Worm (Caenorhabditis elegans): ENCODE measurements around the gene srw-60.

The srw-60 gene

DNA sequence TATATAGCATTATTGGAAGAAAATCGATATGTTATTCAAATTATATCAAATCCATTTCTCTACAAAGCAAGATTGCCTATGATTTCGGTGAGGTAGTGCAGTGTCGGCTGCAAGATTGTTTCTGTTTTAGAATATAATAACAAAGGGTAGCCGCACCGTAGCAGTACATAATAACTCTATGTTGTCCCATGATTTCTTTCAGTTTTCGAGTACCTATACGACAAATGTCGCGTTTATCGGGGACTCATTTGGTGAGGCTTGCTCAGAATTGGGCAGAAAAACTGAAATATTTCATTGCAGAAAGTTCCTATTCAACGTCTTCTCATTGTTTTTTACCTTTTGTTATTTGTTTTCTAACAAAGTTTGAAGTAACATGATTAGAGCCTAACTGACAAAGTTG is 12.0 kb upstream of the srw-60 start, which contains the start of gene srw-79:
TSS of gene srw-79 (plus strand) at position 301 of the 400 bp plus-strand sequence.
- no peak for TF ChIP-seq klf-2 (GFP tag; conservative IDR thresholded peaks at IDR 0.05)
- TF ChIP-seq flt-1 (GFP tag; IDR thresholded peaks at IDR 0.05): no peak
- no peak for TF ChIP-seq med-1 (GFP tag; optimal IDR thresholded peaks at IDR 0.05; ENCODE audit: insufficient read depth)
- TF ChIP-seq ztf-29 (GFP tag; IDR thresholded peaks at IDR 0.05): no peak
- TF ChIP-seq tab-1 (GFP tag; IDR thresholded peaks at IDR 0.05): no peak
- no peak for TF ChIP-seq T22C8.4 (GFP tag; IDR thresholded peaks at IDR 0.05)
- no peak for TF ChIP-seq cog-1 (tag; optimal IDR thresholded peaks at IDR 0.05)
- no peak for TF ChIP-seq ref-1 (GFP tag; conservative IDR thresholded peaks at IDR 0.05)

DNA sequence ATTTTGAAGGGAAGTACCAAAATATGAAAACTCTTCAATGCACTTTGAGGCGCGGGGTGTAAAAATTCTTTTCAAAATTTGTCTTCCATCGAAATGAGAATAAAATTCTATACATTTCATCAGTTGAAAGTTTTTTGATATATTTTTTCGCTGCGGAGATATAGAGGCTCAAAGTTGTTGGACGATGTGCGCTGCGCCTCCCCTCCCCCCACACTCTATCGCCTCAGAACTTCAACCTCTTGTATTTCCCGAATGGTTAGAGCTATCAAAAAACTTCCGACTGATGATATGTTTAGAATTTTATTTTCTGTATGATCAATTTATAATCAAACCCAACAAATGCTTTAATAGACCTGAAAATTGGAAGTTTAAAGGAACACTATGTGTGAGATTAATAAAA is 9.8 kb upstream of the srw-60 start:
- TF ChIP-seq cog-1 (tag; optimal IDR thresholded peaks at IDR 0.05): no peak
- TF ChIP-seq ref-1 (GFP tag; conservative IDR thresholded peaks at IDR 0.05): no peak
- no peak for TF ChIP-seq T22C8.4 (GFP tag; IDR thresholded peaks at IDR 0.05)
- TF ChIP-seq tab-1 (GFP tag; IDR thresholded peaks at IDR 0.05): no peak
- no peak for TF ChIP-seq ztf-23 (GFP tag; IDR thresholded peaks at IDR 0.05)
- no peak for TF ChIP-seq klf-2 (GFP tag; conservative IDR thresholded peaks at IDR 0.05)
- TF ChIP-seq flt-1 (GFP tag; IDR thresholded peaks at IDR 0.05): no peak
- no peak for TF ChIP-seq ztf-29 (GFP tag; IDR thresholded peaks at IDR 0.05)

DNA sequence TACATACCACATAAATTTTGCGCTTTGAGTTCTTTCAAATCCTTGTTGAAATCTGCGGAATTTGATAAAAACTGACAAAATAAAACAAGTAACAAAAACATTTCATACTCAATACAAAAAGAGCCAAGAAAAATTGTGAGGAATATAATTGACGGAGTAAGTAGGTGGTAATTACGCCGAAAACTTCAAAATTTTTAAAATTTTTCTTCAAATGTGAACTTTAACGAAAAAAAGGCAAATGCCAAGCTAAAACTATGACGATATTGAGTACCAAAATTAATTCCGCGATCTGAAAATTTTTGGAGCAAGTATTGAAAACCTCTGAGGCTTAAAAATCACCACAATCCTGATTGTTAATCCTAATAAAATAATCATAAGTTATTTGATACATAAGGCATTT is 5.8 kb upstream of the srw-60 start, which contains the start of gene irld-51:
TSS of gene irld-51 (minus strand) at position 101 of the 400 bp plus-strand sequence.
- TF ChIP-seq T22C8.4 (GFP tag; IDR thresholded peaks at IDR 0.05) (no peak), flt-1 (GFP tag; IDR thresholded peaks at IDR 0.05) (no peak), tab-1 (GFP tag; IDR thresholded peaks at IDR 0.05) (no peak), ref-1 (GFP tag; conservative IDR thresholded peaks at IDR 0.05) (no peak), ztf-29 (GFP tag; IDR thresholded peaks at IDR 0.05) (no peak), med-1 (GFP tag; optimal IDR thresholded peaks at IDR 0.05; ENCODE audit: insufficient read depth) (no peak), klf-2 (GFP tag; conservative IDR thresholded peaks at IDR 0.05) (no peak), ztf-23 (GFP tag; IDR thresholded peaks at IDR 0.05) (no peak)

DNA sequence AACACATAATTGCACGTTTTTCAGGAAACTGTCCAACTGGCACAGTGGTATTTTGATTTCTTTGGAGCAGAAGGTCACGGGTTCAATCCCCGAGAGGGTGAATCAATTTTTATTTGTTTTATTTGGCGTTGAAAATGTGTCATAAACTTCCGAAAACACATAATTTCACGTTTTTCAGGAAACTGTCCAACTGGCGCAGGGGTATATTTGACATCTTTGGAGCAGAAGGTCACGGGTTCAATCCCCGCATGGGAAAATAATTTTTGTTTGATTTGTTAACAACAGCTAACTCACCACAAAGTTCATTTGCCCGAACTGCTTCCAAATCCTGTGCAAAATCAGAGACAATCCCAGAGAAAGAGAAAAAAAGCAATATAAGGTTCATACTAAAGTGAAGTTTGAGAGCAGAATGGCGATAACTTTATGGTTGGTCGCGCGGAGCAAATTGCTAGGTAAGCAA is 2.7 kb upstream of the srw-60 start, which contains the start of gene irld-48:
TSS of gene irld-48 (plus strand) at position 410 of the 460 bp plus-strand sequence.
- TF ChIP-seq med-1 (GFP tag; optimal IDR thresholded peaks at IDR 0.05; ENCODE audit: insufficient read depth) (no peak), ztf-23 (GFP tag; IDR thresholded peaks at IDR 0.05) (no peak), ref-1 (GFP tag; conservative IDR thresholded peaks at IDR 0.05) (no peak), ztf-29 (GFP tag; IDR thresholded peaks at IDR 0.05) (no peak), tab-1 (GFP tag; IDR thresholded peaks at IDR 0.05) (no peak), cog-1 (tag; optimal IDR thresholded peaks at IDR 0.05) (no peak)

DNA sequence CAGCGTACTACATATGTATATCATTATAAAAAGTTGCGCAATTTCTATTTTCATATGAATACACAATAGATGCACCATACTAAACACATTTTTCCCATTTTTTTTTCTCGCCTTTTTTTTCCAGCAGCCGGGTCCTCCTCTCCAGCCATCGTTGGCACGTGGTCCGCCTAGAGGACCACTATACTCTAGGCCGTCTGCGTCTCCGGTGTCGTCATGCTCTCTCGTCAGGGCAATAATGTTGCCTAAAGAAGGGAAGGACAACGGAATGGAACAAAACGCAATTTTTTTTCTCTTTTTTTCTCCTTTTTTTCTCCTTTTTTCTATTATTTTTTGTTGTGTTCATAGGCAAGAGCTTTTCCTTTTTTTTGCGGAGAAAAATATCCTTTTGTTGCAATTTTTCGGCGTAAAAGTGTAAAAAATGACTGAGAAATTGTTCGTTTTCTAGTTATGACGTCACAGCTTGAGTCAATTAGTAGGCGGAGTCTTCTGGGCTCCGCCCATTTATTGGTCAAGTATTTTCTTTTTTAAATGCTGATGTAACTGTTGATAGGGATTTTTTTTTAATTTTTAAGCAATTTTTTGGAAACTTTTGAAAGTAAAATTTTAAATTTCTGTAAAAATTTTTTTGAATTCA is 4.2 kb downstream of the srw-60 start:
- TF ChIP-seq T22C8.4 (GFP tag; IDR thresholded peaks at IDR 0.05) (no peak), ztf-23 (GFP tag; IDR thresholded peaks at IDR 0.05) (no peak), klf-2 (GFP tag; conservative IDR thresholded peaks at IDR 0.05) (no peak), tab-1 (GFP tag; IDR thresholded peaks at IDR 0.05) (no peak), ztf-29 (GFP tag; IDR thresholded peaks at IDR 0.05) (no peak), med-1 (GFP tag; optimal IDR thresholded peaks at IDR 0.05; ENCODE audit: insufficient read depth) (no peak), flt-1 (GFP tag; IDR thresholded peaks at IDR 0.05) (no peak), cog-1 (tag; optimal IDR thresholded peaks at IDR 0.05) (no peak), ref-1 (GFP tag; conservative IDR thresholded peaks at IDR 0.05) (no peak)

DNA sequence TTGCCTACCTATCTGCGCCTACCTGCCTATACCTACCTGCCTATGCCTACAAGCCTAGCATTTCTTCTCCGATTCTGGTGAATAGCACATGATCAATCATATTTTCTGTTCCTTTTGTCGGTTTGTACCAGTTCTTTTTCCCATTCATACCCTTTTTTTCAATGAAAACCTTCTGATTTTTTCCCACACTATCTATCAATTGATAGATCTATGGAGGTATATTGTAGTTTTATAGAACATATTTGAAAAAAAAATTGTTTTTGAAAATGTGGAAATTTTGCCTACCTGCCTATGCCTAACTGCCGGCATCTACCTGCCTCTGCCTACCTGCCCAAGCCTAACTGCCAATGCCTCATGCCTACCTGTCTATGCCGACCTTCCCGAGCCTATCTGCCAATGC is 5.2 kb downstream of the srw-60 start:
- TF ChIP-seq med-1 (GFP tag; optimal IDR thresholded peaks at IDR 0.05; ENCODE audit: insufficient read depth) (no peak), ztf-29 (GFP tag; IDR thresholded peaks at IDR 0.05) (no peak), cog-1 (tag; optimal IDR thresholded peaks at IDR 0.05) (no peak), ztf-23 (GFP tag; IDR thresholded peaks at IDR 0.05) (no peak), flt-1 (GFP tag; IDR thresholded peaks at IDR 0.05) (no peak), T22C8.4 (GFP tag; IDR thresholded peaks at IDR 0.05) (no peak), tab-1 (GFP tag; IDR thresholded peaks at IDR 0.05) (no peak)

DNA sequence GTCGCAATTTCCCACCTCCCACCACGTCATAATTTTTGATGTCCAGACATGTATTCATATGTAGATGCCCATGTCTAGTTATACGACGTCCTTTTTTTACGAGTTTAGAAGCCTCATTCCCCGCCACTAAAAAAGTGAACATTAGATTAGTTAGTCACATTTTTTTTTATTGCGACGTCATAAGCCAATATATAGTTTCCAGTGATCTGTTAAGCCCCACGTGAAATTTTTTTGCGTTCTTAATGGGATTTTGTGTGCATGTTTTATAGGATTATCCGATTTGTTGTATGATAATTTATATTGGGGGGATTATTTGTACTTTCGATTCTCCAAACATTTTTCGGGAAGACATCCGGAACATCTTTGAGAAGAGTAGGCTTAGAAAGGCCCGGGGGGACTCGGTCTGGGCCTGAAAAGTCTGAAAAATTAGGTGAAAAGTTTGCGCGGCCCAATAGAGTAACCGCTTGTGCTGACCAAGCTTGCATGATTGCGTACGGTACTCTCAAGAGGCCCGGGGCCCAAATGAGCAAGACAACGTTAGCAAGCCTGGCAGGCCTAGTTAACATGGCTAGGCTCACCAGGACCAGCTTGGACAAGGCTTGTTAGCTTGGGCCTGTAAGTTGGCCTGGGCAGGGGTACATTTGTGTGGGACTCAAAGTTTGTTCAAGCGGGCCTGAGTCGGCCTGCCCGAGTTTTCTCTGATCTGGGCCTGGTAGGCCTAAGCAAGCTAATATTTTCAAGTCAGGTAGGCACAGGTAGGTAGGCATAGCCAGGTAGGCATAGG is 7.0 kb downstream of the srw-60 start:
- no peak for TF ChIP-seq T22C8.4 (GFP tag; IDR thresholded peaks at IDR 0.05)
- TF ChIP-seq flt-1 (GFP tag; IDR thresholded peaks at IDR 0.05): no peak
- no peak for TF ChIP-seq cog-1 (tag; optimal IDR thresholded peaks at IDR 0.05)
- TF ChIP-seq tab-1 (GFP tag; IDR thresholded peaks at IDR 0.05): no peak
- no peak for TF ChIP-seq ref-1 (GFP tag; conservative IDR thresholded peaks at IDR 0.05)
- no peak for TF ChIP-seq med-1 (GFP tag; optimal IDR thresholded peaks at IDR 0.05; ENCODE audit: insufficient read depth)
- no peak for TF ChIP-seq ztf-23 (GFP tag; IDR thresholded peaks at IDR 0.05)
- TF ChIP-seq klf-2 (GFP tag; conservative IDR thresholded peaks at IDR 0.05): no peak
- no peak for TF ChIP-seq ztf-29 (GFP tag; IDR thresholded peaks at IDR 0.05)

DNA sequence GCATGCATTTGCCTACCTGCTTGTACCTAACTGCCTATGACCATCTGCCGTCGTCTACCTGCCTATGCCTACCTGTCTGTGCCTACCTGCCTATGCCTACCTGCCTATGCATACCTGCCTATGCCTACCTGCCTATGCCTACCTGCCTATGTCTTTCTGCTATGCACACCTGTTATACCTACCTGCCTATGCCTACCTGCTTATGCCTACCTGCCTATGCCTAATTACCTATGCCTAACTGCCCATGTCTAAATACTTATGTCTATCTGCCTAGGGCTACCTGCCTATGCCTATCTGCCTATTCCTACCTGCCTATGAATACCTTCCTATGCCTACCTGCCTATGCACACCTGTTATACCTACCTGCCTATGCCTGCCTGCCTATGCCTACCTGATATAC is 7.9 kb downstream of the srw-60 start:
- TF ChIP-seq ref-1 (GFP tag; conservative IDR thresholded peaks at IDR 0.05): no peak
- TF ChIP-seq flt-1 (GFP tag; IDR thresholded peaks at IDR 0.05): no peak
- TF ChIP-seq T22C8.4 (GFP tag; IDR thresholded peaks at IDR 0.05): no peak
- no peak for TF ChIP-seq ztf-29 (GFP tag; IDR thresholded peaks at IDR 0.05)
- TF ChIP-seq med-1 (GFP tag; optimal IDR thresholded peaks at IDR 0.05; ENCODE audit: insufficient read depth): no peak
- TF ChIP-seq ztf-23 (GFP tag; IDR thresholded peaks at IDR 0.05): peak; percentile 64
- no peak for TF ChIP-seq cog-1 (tag; optimal IDR thresholded peaks at IDR 0.05)

DNA sequence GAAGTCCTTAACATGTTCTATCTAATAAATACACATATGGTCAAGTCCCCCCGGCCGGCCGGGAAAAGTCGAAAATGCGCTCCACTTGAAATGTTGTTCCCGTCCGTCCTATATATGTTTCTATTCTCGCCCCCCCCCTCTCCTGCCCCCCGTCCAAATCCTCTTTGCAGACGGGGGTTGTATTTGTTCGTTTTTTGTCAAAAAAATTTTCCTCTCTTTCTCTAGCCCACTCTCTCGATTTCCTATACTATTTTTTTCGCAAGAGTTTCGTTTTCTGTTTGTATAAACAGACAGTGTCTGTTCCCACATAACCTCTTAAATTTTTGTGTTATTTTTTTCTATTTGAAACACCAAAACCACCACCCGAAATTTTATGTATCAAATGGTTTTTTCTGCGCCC is 8.7 kb downstream of the srw-60 start:
- TF ChIP-seq klf-2 (GFP tag; conservative IDR thresholded peaks at IDR 0.05): no peak
- TF ChIP-seq flt-1 (GFP tag; IDR thresholded peaks at IDR 0.05): no peak
- TF ChIP-seq tab-1 (GFP tag; IDR thresholded peaks at IDR 0.05): no peak
- no peak for TF ChIP-seq cog-1 (tag; optimal IDR thresholded peaks at IDR 0.05)
- no peak for TF ChIP-seq T22C8.4 (GFP tag; IDR thresholded peaks at IDR 0.05)
- no peak for TF ChIP-seq ref-1 (GFP tag; conservative IDR thresholded peaks at IDR 0.05)
- no peak for TF ChIP-seq ztf-23 (GFP tag; IDR thresholded peaks at IDR 0.05)
- no peak for TF ChIP-seq med-1 (GFP tag; optimal IDR thresholded peaks at IDR 0.05; ENCODE audit: insufficient read depth)
- no peak for TF ChIP-seq ztf-29 (GFP tag; IDR thresholded peaks at IDR 0.05)

Data from whole organism, midembryonic.